Worm (Caenorhabditis elegans): Measurements from ENCODE around the gene F43D2.3.
A peak's percentile ranks its signal among the peaks of the same experiment; 100 is the strongest.

F43D2.3 gene

DNA sequence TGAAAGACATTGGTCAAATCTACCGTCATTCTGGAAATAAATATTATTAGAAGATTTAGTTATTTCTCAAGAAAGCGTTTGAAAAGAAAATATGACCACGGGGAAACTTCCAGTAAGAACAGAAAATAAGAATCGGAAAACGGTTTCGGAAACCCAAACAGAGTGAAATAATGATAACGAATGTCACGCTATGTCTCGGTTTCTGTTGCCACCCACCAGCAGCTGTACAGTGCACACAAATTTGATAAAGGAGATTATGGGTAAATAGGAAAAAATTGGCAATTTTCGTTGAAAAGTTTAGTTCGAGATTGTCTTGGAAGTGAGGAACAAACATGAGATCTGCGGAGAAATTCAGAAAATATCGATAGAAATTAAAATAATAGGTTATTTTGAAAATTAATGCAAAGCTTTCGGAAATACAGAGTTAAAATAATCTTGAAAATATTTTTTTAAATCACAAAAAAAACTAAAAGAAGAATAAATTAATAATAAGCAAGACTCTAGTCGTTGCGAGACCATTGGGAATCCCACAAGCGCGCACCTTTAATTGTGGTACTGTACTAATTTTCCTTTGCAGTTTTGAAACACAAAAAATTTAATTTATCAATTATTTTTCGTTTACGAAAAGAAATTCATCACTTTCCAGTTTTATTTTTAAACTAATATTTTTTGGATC lies 34.5 kb upstream of the F43D2.3 start, which contains the start of gene pes-9:
pes-9 (minus strand) TSS at position 30 of the 676 bp plus-strand sequence.
- TF ChIP-seq fos-1 (tag; optimal IDR thresholded peaks at IDR 0.05) = peak; percentile 27
- TF ChIP-seq nhr-10 (tag; optimal IDR thresholded peaks at IDR 0.05) = no peak
- peak; percentile 29 for TF ChIP-seq crh-2 (tag; optimal IDR thresholded peaks at IDR 0.05)

DNA sequence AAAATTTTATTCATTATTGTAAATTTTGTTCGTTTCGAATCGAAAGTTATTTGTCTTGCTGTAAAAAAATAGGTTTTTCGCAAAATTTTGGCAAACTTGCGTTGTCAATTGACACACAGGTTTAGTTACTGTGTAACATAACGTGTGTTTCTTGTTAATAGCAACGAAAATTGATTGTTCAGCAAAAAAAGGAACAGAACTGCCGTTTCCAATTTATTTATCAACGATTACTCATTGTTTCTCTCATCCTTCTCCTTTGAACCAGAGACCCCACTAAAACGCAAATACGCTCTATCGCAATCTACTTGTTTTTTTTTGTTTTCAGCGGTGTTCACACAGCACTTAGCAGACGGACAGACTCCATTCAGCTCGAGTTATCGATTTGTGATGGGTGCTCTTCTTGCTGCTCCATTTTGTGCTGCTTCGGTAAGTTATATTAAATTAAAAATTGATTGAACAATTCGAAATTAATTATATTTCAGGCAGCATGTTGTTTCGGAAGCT lies 34.0 kb upstream of the F43D2.3 start, which contains the start of gene R11H6.2:
R11H6.2 (plus strand) TSS at position 326 of the 504 bp plus-strand sequence.
- peak in 1 of 2 experiments; percentile 53 for TF ChIP-seq lsy-2 (tag; optimal IDR thresholded peaks at IDR 0.05)
- no peak for TF ChIP-seq alr-1 (tag; optimal IDR thresholded peaks at IDR 0.05)
- no peak for TF ChIP-seq ceh-16 (tag; optimal IDR thresholded peaks at IDR 0.05)
- peak; percentile 77 for TF ChIP-seq C34F6.9 (tag; optimal IDR thresholded peaks at IDR 0.05)
- TF ChIP-seq unc-55 (GFP tag; optimal IDR thresholded peaks at IDR 0.05) = peak; percentile 67
- TF ChIP-seq nhr-12 (tag; optimal IDR thresholded peaks at IDR 0.05) = no peak
- peak; percentile 60 for TF ChIP-seq nhr-129 (tag; optimal IDR thresholded peaks at IDR 0.05)
- TF ChIP-seq sma-3 (GFP tag; optimal IDR thresholded peaks at IDR 0.05) = peak; percentile 12
- TF ChIP-seq fos-1 (tag; optimal IDR thresholded peaks at IDR 0.05) = peak; percentile 58
- TF ChIP-seq ztf-4 (tag; optimal IDR thresholded peaks at IDR 0.05) = no peak
- no peak for TF ChIP-seq ama-1 (optimal IDR thresholded peaks at IDR 0.05)

DNA sequence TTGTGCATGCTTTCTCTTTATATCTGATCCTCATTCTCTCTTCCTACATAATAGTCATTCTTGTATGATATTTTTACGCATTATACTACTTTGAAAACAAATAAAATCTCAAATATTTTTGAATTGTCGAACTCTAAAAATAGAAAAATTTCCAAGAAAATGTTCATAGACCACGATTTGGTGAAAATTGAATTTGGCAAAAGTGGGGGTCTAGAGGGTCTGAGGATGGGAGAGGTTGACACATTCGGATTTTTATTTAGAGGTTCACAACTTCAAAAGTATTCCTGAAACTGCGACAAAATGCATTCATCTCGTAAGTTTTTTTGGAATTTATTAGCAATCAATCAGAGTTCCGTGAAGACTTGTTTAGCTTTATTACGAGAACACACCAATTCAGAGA lies 31.7 kb upstream of the F43D2.3 start, which contains the start of gene glb-22:
glb-22 (plus strand) TSS at position 301 of the 400 bp plus-strand sequence.
- TF ChIP-seq elt-3 (tag; optimal IDR thresholded peaks at IDR 0.05) (no peak), nhr-21 (tag; optimal IDR thresholded peaks at IDR 0.05) (no peak), zag-1 (tag; optimal IDR thresholded peaks at IDR 0.05) (no peak), mbf-1 (tag; optimal IDR thresholded peaks at IDR 0.05) (no peak), lin-39 (tag; optimal IDR thresholded peaks at IDR 0.05) (no peak), ztf-1 (GFP tag; conservative IDR thresholded peaks at IDR 0.05) (no peak), ceh-82 (tag; optimal IDR thresholded peaks at IDR 0.05) (no peak), dmd-4 (tag; optimal IDR thresholded peaks at IDR 0.05) (no peak), crh-2 (tag; optimal IDR thresholded peaks at IDR 0.05) (no peak), F13H6.1 (tag; optimal IDR thresholded peaks at IDR 0.05) (no peak), ZK546.5 (tag; optimal IDR thresholded peaks at IDR 0.05) (no peak), sem-4 (tag; optimal IDR thresholded peaks at IDR 0.05) (no peak), nhr-129 (tag; optimal IDR thresholded peaks at IDR 0.05) (no peak), gmeb-1 (tag; optimal IDR thresholded peaks at IDR 0.05) (no peak), fos-1 (tag; optimal IDR thresholded peaks at IDR 0.05) (no peak), nhr-12 (tag; optimal IDR thresholded peaks at IDR 0.05) (no peak), Y55F3AM.14 (GFP tag; optimal IDR thresholded peaks at IDR 0.05) (no peak)

DNA sequence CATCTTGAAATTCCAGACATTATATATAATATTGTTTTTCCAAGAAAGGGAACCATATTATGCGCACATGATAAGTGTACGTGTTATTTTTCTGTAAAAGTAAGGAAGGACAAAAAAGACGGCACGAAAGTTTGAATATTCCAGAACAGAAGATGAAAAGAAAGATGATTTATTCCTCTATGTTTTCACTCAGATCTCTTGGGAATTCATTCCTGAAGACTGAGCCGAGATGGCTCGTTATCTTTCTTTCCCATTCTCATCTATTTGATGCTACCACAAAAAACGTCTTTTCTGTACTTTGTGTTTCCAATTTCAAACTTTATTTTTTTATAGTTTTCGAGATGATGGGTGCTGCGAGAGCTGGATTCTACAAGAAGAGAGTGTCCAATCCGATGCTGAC lies 27.9 kb upstream of the F43D2.3 start:
- TF ChIP-seq skn-1 (tag; optimal IDR thresholded peaks at IDR 0.05) (no peak), peb-1 (tag; optimal IDR thresholded peaks at IDR 0.05) (no peak), ztf-11 (tag; optimal IDR thresholded peaks at IDR 0.05) (no peak), ama-1 (optimal IDR thresholded peaks at IDR 0.05) (no peak), lsy-2 (tag; optimal IDR thresholded peaks at IDR 0.05) (peak in 1 of 2 experiments; percentile 11), mab-5 (tag; optimal IDR thresholded peaks at IDR 0.05) (peak; percentile 56)

DNA sequence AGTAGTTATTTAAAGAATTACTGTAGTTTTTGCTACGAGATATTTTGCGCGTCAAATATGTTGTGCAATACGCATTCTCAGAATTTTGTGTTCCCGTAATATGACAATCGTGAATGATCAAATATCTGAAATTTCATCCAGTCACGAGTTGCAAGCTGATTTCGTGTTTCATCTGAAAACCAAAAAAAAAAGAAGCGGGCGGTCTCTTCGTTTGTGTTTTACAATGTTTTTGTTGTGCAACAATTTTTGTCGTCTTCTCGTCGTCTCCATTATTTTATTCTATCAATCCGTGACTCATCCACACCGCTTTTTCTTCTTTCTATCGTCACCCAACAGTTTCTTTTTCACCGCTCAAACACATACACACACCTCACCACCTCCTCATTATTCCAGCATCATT lies 22.0 kb upstream of the F43D2.3 start, which contains the start of gene R11H6.4:
R11H6.4 (plus strand) TSS at position 301 of the 400 bp plus-strand sequence.
- TF ChIP-seq nhr-12 (tag; optimal IDR thresholded peaks at IDR 0.05) (no peak), F13H6.1 (tag; optimal IDR thresholded peaks at IDR 0.05) (no peak), gmeb-1 (tag; optimal IDR thresholded peaks at IDR 0.05) (no peak), lin-39 (tag; optimal IDR thresholded peaks at IDR 0.05) (no peak), unc-39 (tag; optimal IDR thresholded peaks at IDR 0.05) (no peak), lin-13 (GFP tag; optimal IDR thresholded peaks at IDR 0.05) (no peak), ztf-4 (tag; optimal IDR thresholded peaks at IDR 0.05) (no peak), sma-3 (GFP tag; optimal IDR thresholded peaks at IDR 0.05) (no peak), fos-1 (tag; optimal IDR thresholded peaks at IDR 0.05) (no peak), mbf-1 (tag; optimal IDR thresholded peaks at IDR 0.05) (no peak), sem-4 (tag; optimal IDR thresholded peaks at IDR 0.05) (no peak), elt-1 (tag; optimal IDR thresholded peaks at IDR 0.05) (no peak), dmd-4 (tag; optimal IDR thresholded peaks at IDR 0.05) (no peak), crh-2 (tag; optimal IDR thresholded peaks at IDR 0.05) (no peak), ZK546.5 (tag; optimal IDR thresholded peaks at IDR 0.05) (no peak), nhr-6 (tag; optimal IDR thresholded peaks at IDR 0.05) (no peak), mdl-1 (tag; optimal IDR thresholded peaks at IDR 0.05) (no peak), blmp-1 (tag; optimal IDR thresholded peaks at IDR 0.05; ENCODE audit: insufficient read depth) (no peak)

Measured in whole organism, L2 larva.